Worm (Caenorhabditis elegans) whole organism, late embryonic: ENCODE data around the gene mltn-8.

ENCODE experiments used
- T23F11.4 ChIP-seq: fragments of 200-800 bp; sonication (Bioruptor generic); optimal IDR thresholded peaks from 2 replicates; lab custom pipeline; 2018; ENCODE audit warnings: mild to moderate bottlenecking, missing genetic modification characterization, missing compliant biosample characterization
- ama-1 ChIP-seq: fragments of 150-350 bp; optimal IDR thresholded peaks from 2 replicates; lab custom pipeline; 2014
- ceh-22 ChIP-seq: sonication (generic microtip); optimal IDR thresholded peaks from 2 replicates; lab custom pipeline; 2017; ENCODE audit warnings: missing biosample characterization, missing genetic modification characterization
- ceh-31 ChIP-seq: sonication (generic microtip); optimal IDR thresholded peaks from 2 replicates; lab custom pipeline; 2016; ENCODE audit warnings: missing genetic modification characterization, missing compliant biosample characterization
- elt-2 ChIP-seq: sonication (generic microtip); optimal IDR thresholded peaks from 2 replicates; lab custom pipeline; 2016; ENCODE audit warnings: missing genetic modification reagents, missing genetic modification characterization, missing compliant biosample characterization
- fkh-10 ChIP-seq: fragments of 150-350 bp; optimal IDR thresholded peaks from 2 replicates; lab custom pipeline; 2014; ENCODE audit warnings: missing biosample characterization, missing genetic modification reagents, missing genetic modification characterization
- gmeb-2 ChIP-seq: sonication (generic microtip); optimal IDR thresholded peaks from 2 replicates; lab custom pipeline; 2016; ENCODE audit warnings: missing genetic modification characterization, inconsistent platforms, missing compliant biosample characterization
- hlh-8 ChIP-seq: sonication (generic microtip); optimal IDR thresholded peaks from 2 replicates; lab custom pipeline; 2016; ENCODE audit warnings: missing genotype, missing genetic modification characterization, missing compliant biosample characterization
- nhr-11 ChIP-seq: fragments of 150-350 bp; optimal IDR thresholded peaks from 2 replicates; lab custom pipeline; 2014; ENCODE audit warnings: missing biosample characterization, missing genetic modification characterization
- odd-2 ChIP-seq: sonication (generic microtip); optimal IDR thresholded peaks from 2 replicates; lab custom pipeline; 2017; ENCODE audit warnings: antibody characterized with exemption, mild to moderate bottlenecking, missing genetic modification characterization, missing compliant biosample characterization
- pha-4 ChIP-seq: fragments of 150-350 bp; optimal IDR thresholded peaks from 2 replicates; lab custom pipeline; 2018; ENCODE audit warnings: missing biosample characterization, missing genetic modification reagents, missing genetic modification characterization
- ref-2 ChIP-seq: sonication (generic microtip); optimal IDR thresholded peaks from 2 replicates; lab custom pipeline; 2016; ENCODE audit warnings: missing genetic modification characterization, missing compliant biosample characterization

DNA sequence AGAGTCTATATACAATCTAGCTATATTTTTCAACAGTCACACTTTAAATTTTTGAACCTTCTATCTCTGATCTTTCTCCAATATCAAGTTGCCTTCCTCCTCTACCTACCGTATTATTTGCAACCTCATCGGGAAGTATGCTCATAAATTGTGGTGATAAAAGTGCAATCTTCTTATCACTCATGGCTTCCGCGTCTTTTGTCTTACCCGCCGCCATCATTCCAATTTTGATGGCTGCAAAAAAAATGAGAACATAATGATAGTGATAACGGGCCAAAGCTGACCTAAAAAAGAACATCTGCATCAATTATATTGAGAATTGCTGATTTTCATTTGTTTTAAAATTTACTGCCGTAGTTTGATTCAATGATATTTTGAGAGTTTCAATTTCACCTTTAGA lies 3.3 kb downstream of the mltn-8 start:
- TF ChIP-seq ama-1 (lab: Kevin White, UChicago) (no peak), pha-4 (tag; lab: Kevin White, UChicago) (no peak), odd-2 (tag; lab: Kevin White, UChicago) (no peak), ceh-31 (no peak), T23F11.4 (GFP tag; lab: Kevin White, UChicago) (no peak), gmeb-2 (tag; lab: Kevin White, UChicago) (no peak), ceh-22 (no peak), elt-2 (tag; lab: Kevin White, UChicago) (peak; percentile 33), nhr-11 (tag; lab: Kevin White, UChicago) (no peak), ref-2 (tag; lab: Kevin White, UChicago) (no peak), hlh-8 (tag; lab: Kevin White, UChicago) (no peak), fkh-10 (GFP tag; lab: Kevin White, UChicago) (no peak)
